Worm (Caenorhabditis elegans): ENCODE measurements around the gene F32D8.15.

DNA sequence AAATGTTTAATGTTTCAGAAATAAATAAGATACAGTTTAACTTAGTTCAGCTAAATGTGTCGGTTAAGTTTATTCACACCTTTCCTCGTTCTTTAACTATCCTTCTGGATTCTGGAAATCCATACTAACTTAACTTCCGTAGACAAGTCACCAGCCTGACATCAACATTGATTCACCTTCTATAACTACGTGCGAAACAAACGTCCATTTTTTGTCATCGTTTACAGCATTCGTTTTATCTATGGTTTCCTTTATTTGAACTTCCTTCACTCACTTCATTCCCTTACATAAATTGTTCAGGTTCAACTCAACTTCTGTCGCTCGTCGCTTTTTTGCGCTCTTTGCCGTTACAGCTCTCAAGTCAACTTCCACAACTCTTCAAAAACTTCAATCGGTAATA lies 37.3 kb downstream of the F32D8.15 start, which contains the start of gene F17C11.26:
- TF ChIP-seq tbx-7 (tag; optimal IDR thresholded peaks at IDR 0.05) (no peak), K09A11.1 (tag; optimal IDR thresholded peaks at IDR 0.05; ENCODE audit: insufficient read depth) (no peak), npax-4 (tag; optimal IDR thresholded peaks at IDR 0.05) (no peak)

Measured in whole organism, late embryonic.